Worm (Caenorhabditis elegans): ENCODE data around the gene epg-5.

ce11 chrII:6610262-6610661 lies 1.1 kb upstream of the epg-5 start:
- no peak for TF ChIP-seq zfp-3 (GFP tag; conservative IDR thresholded peaks at IDR 0.05)
- TF ChIP-seq dmd-9 (GFP tag; IDR thresholded peaks at IDR 0.05): no peak
- no peak for TF ChIP-seq R02D3.7 (tag; optimal IDR thresholded peaks at IDR 0.05)

Measured in whole organism, L4 larva.